Worm (Caenorhabditis elegans) whole organism, L4 larva: Measurements from ENCODE around the gene ceh-54.

Experiments used
- F10B5.3 ChIP-seq: sonication (generic microtip); optimal IDR thresholded peaks from 2 replicates; lab custom pipeline; 2016; ENCODE audit warnings: mild to moderate bottlenecking, missing genetic modification characterization, missing compliant biosample characterization
- F26F4.8 ChIP-seq: fragments of 200-800 bp; sonication (Bioruptor generic); conservative IDR thresholded peaks from 2 replicates; pipeline ENCODE4 v1.3.6; 2022; ENCODE audit warnings: missing genetic modification characterization, missing compliant biosample characterization
- F37D6.2 ChIP-seq: sonication (generic microtip); optimal IDR thresholded peaks from 2 replicates; lab custom pipeline; 2016; ENCODE audit warnings: mild to moderate bottlenecking, missing genetic modification characterization, missing compliant biosample characterization
- F49E8.2 ChIP-seq: sonication (generic microtip); optimal IDR thresholded peaks from 2 replicates; lab custom pipeline; 2016; ENCODE audit warnings: missing compliant biosample characterization, mild to moderate bottlenecking, missing genetic modification characterization, borderline replicate concordance
- R02D3.7 ChIP-seq: fragments of 150-350 bp; sonication (generic microtip); optimal IDR thresholded peaks from 3 replicates; lab custom pipeline; 2014; ENCODE audit warnings: missing biosample characterization, missing genetic modification characterization
- T26A8.4 ChIP-seq: fragments of 200-800 bp; sonication (Bioruptor generic); IDR thresholded peaks from 2 replicates; pipeline ENCODE4 v1.3.6; 2022; ENCODE audit warnings: missing genetic modification characterization, missing compliant biosample characterization
- Y105C5A.15 ChIP-seq: fragments of 200-800 bp; sonication (Bioruptor generic); IDR thresholded peaks from 2 replicates; pipeline ENCODE4 v1.3.6; 2022; ENCODE audit warnings: missing genetic modification characterization, missing compliant biosample characterization
- Y48G9A.11 ChIP-seq: fragments of 200-800 bp; sonication (Bioruptor generic); IDR thresholded peaks from 2 replicates; pipeline ENCODE4 v1.3.6; 2022; ENCODE audit warnings: missing genetic modification reagents, missing genetic modification characterization, missing compliant biosample characterization
- ZK337.2 ChIP-seq: fragments of 200-800 bp; sonication (Bioruptor generic); IDR thresholded peaks from 2 replicates; pipeline ENCODE4 v1.3.6; 2022; ENCODE audit warnings: missing genetic modification reagents, missing genetic modification characterization, missing compliant biosample characterization
- aha-1 ChIP-seq: fragments of 150-350 bp; peaks from one replicate; lab custom pipeline; 2014; ENCODE audit warnings: missing biosample characterization, missing genetic modification characterization
- aly-2 ChIP-seq: sonication (generic microtip); optimal IDR thresholded peaks from 2 replicates; lab custom pipeline; 2018; ENCODE audit warnings: missing biosample characterization, missing genetic modification characterization
- arid-1 ChIP-seq: fragments of 200-800 bp; sonication (Bioruptor generic); conservative IDR thresholded peaks from 2 replicates; pipeline ENCODE4 v1.3.6; 2022; ENCODE audit warnings: missing genetic modification reagents, missing genetic modification characterization, missing compliant biosample characterization
- attf-4 ChIP-seq: sonication (generic microtip); optimal IDR thresholded peaks from 3 replicates; lab custom pipeline; 2017; ENCODE audit warnings: missing biosample characterization, missing genetic modification characterization
- ceh-44 ChIP-seq: fragments of 200-800 bp; sonication (Bioruptor generic); IDR thresholded peaks from 2 replicates; pipeline ENCODE4 v1.3.6; 2022; ENCODE audit warnings: missing genetic modification reagents, missing genetic modification characterization, missing compliant biosample characterization
- cey-2 ChIP-seq: sonication (generic microtip); optimal IDR thresholded peaks from 3 replicates; lab custom pipeline; 2017; ENCODE audit warnings: missing genetic modification characterization, mild to moderate bottlenecking, missing compliant biosample characterization, antibody characterized with exemption, borderline replicate concordance; ENCODE audit not compliant: insufficient read depth
- ctbp-1 ChIP-seq: fragments of 200-800 bp; sonication (Bioruptor generic); IDR thresholded peaks from 2 replicates; pipeline ENCODE4 v1.3.6; 2022; ENCODE audit warnings: missing genetic modification reagents, missing genetic modification characterization, missing compliant biosample characterization
- daf-12 ChIP-seq: fragments of 150-350 bp; optimal IDR thresholded peaks from 2 replicates; lab custom pipeline; 2014; ENCODE audit warnings: missing biosample characterization, missing genetic modification reagents, missing genetic modification characterization
- daf-8 ChIP-seq: fragments of 200-800 bp; sonication (Bioruptor generic); IDR thresholded peaks from 2 replicates; pipeline ENCODE4 v1.3.6; 2022; ENCODE audit warnings: missing genetic modification characterization, missing compliant biosample characterization
- dmd-6 ChIP-seq: fragments of 200-800 bp; sonication (Bioruptor generic); IDR thresholded peaks from 2 replicates; pipeline ENCODE4 v1.3.6; 2022; ENCODE audit warnings: missing genetic modification reagents, missing genetic modification characterization, missing compliant biosample characterization
- duxl-1 ChIP-seq: sonication (generic microtip); optimal IDR thresholded peaks from 2 replicates; lab custom pipeline; 2016; ENCODE audit warnings: mild to moderate bottlenecking, missing genetic modification characterization, moderate library complexity, missing compliant biosample characterization; ENCODE audit not compliant: poor library complexity
- gei-8 ChIP-seq: fragments of 200-800 bp; sonication (Bioruptor generic); optimal IDR thresholded peaks from 2 replicates; lab custom pipeline; 2018; ENCODE audit warnings: mild to moderate bottlenecking, missing genetic modification characterization, missing compliant biosample characterization
- hif-1 ChIP-seq, 2 experiments: sonication (generic microtip); optimal IDR thresholded peaks; 2 replicates each; lab custom pipeline; 2016 to 2017; ENCODE audit warnings: missing compliant biosample characterization in 2 of 2, missing genetic modification characterization in 2 of 2, missing genetic modification reagents in 2 of 2, missing genotype in 2 of 2, mild to moderate bottlenecking in 1 of 2
- lin-39 ChIP-seq: fragments of 150-350 bp; optimal IDR thresholded peaks from 2 replicates; lab custom pipeline; 2014; ENCODE audit warnings: missing biosample characterization, missing genetic modification reagents, missing genetic modification characterization
- lir-3 ChIP-seq: sonication (generic microtip); optimal IDR thresholded peaks from 2 replicates; lab custom pipeline; 2016; ENCODE audit warnings: mild to moderate bottlenecking, missing genetic modification characterization, missing compliant biosample characterization
- nhr-10 ChIP-seq: fragments of 150-350 bp; optimal IDR thresholded peaks from 2 replicates; lab custom pipeline; 2014; ENCODE audit warnings: missing biosample characterization, missing genetic modification characterization
- nhr-48 ChIP-seq: sonication (generic microtip); optimal IDR thresholded peaks from 2 replicates; lab custom pipeline; 2016; ENCODE audit warnings: mild to moderate bottlenecking, missing genetic modification characterization, missing compliant biosample characterization
- nhr-77 ChIP-seq: fragments of 150-350 bp; optimal IDR thresholded peaks from 2 replicates; lab custom pipeline; 2014; ENCODE audit warnings: missing biosample characterization, missing genetic modification characterization
- snpc-1.2 ChIP-seq: fragments of 200-800 bp; sonication (Bioruptor generic); IDR thresholded peaks from 2 replicates; pipeline ENCODE4 v1.3.6; 2022; ENCODE audit warnings: missing genetic modification reagents, missing genetic modification characterization, missing compliant biosample characterization
- spr-1 ChIP-seq: sonication (generic microtip); optimal IDR thresholded peaks from 2 replicates; lab custom pipeline; 2016; ENCODE audit warnings: mild to moderate bottlenecking, missing genetic modification characterization, missing compliant biosample characterization
- spr-3 ChIP-seq: fragments of 200-800 bp; sonication (Bioruptor generic); optimal IDR thresholded peaks from 2 replicates; lab custom pipeline; 2018; ENCODE audit warnings: mild to moderate bottlenecking, missing genetic modification characterization, missing compliant biosample characterization
- unc-130 ChIP-seq: sonication (generic microtip); optimal IDR thresholded peaks from 2 replicates; lab custom pipeline; 2016; ENCODE audit warnings: missing genetic modification reagents, missing genetic modification characterization, missing compliant biosample characterization
- unc-62 ChIP-seq, 3 experiments: fragments of 150-350 bp in 1 of 3; sonication (generic microtip); optimal IDR thresholded peaks in 2 of 3; peaks in 1 of 3; 1 replicate in 1 of 3; 2 replicates in 2 of 3; lab custom pipeline; 2014 to 2017; ENCODE audit warnings: missing biosample characterization in 3 of 3, missing genetic modification characterization in 3 of 3, missing genetic modification reagents in 3 of 3, missing genotype in 1 of 3
- vab-7 ChIP-seq: fragments of 200-800 bp; sonication (Bioruptor generic); IDR thresholded peaks from 2 replicates; pipeline ENCODE4 v1.3.6; 2022; ENCODE audit warnings: missing genetic modification reagents, missing genetic modification characterization, missing compliant biosample characterization
- zag-1 ChIP-seq: fragments of 150-350 bp; optimal IDR thresholded peaks from 2 replicates; lab custom pipeline; 2014; ENCODE audit warnings: missing biosample characterization, missing genetic modification characterization
- zfp-3 ChIP-seq: fragments of 200-800 bp; sonication (Bioruptor generic); conservative IDR thresholded peaks from 2 replicates; pipeline ENCODE4 v1.3.6; 2022; ENCODE audit warnings: missing genetic modification reagents, missing genetic modification characterization, missing compliant biosample characterization
- zip-11 ChIP-seq: fragments of 200-800 bp; sonication (Bioruptor generic); IDR thresholded peaks from 2 replicates; pipeline ENCODE4 v1.3.6; 2022; ENCODE audit warnings: missing genetic modification characterization, missing compliant biosample characterization

Gene ceh-54

ce11 chrX:6189955-6190354 is 4.1 kb downstream of the ceh-54 start, which contains the start of gene T13C5.9:
Gene T13C5.9, plus strand, starts transcription at chrX:6190255.
- TF ChIP-seq Y48G9A.11 (no peak), T26A8.4 (GFP tag; lab: Robert Waterston, UW) (no peak), snpc-1.2 (GFP tag; lab: Robert Waterston, UW) (no peak)
- TF ChIP-seq, all 104 proteins: peak for 0

ce11 chrX:6187848-6188247 is 6.2 kb downstream of the ceh-54 start, which contains the start of gene T13C5.10:
Gene T13C5.10, plus strand, starts transcription at chrX:6188148.
- TF ChIP-seq aly-2 (tag; lab: Kevin White, UChicago) (no peak), hif-1 (tag; optimal IDR thresholded peaks at IDR 0.05; lab: Kevin White, UChicago) (no peak), gei-8 (GFP tag; lab: Kevin White, UChicago) (no peak), vab-7 (GFP tag; lab: Robert Waterston, UW) (no peak), spr-1 (no peak), lin-39 (tag; lab: Kevin White, UChicago) (no peak)
- TF ChIP-seq, all 104 proteins: peak for 0

ce11 chrX:6184709-6185108 is 9.3 kb downstream of the ceh-54 start, which contains the start of gene T13C5.2:
Gene T13C5.2, plus strand, starts transcription at chrX:6185009.
- TF ChIP-seq duxl-1 (no peak), ceh-44 (GFP tag; lab: Robert Waterston, UW) (no peak), nhr-10 (no peak), spr-3 (GFP tag; lab: Kevin White, UChicago) (no peak), nhr-77 (tag; lab: Kevin White, UChicago) (no peak), daf-12 (tag; lab: Kevin White, UChicago) (no peak), unc-130 (GFP tag; lab: Kevin White, UChicago) (no peak)

ce11 chrX:6180293-6180692 is 13.7 kb downstream of the ceh-54 start, which contains the start of gene T13C5.7:
Gene T13C5.7, plus strand, starts transcription at chrX:6180593.
- TF ChIP-seq ctbp-1 (GFP tag; lab: Robert Waterston, UW), result no peak

- TF ChIP-seq unc-62 (GFP tag; optimal IDR thresholded peaks at IDR 0.05 in 1 of 2; lab: Kevin White, UChicago) (peak in 1 of 2 experiments; percentile 3), unc-62 (tag; optimal IDR thresholded peaks at IDR 0.05; lab: Kevin White, UChicago) (no peak), attf-4 (tag; lab: Kevin White, UChicago) (no peak), cey-2 (no peak)
- TF ChIP-seq, all 104 proteins: peak for 1
These were observed 15.1 kb downstream of the ceh-54 start for ce11 chrX:6178989-6179388.

ce11 chrX:6177944-6178566 is 16.0 kb downstream of the ceh-54 start, which contains the start of the genes T25B2.4 and T13C5.3:
Gene T25B2.4, plus strand, starts transcription at chrX:6178244.
Gene T13C5.3, plus strand, starts transcription at chrX:6178516.
- no peak for TF ChIP-seq F26F4.8 (GFP tag; lab: Robert Waterston, UW)
- TF ChIP-seq lir-3 (tag; lab: Kevin White, UChicago), result no peak
- no peak for TF ChIP-seq ceh-44 (GFP tag; lab: Robert Waterston, UW)
- TF ChIP-seq F37D6.2, result no peak
- TF ChIP-seq arid-1 (GFP tag; lab: Robert Waterston, UW), result no peak
- no peak for TF ChIP-seq aha-1 (tag; lab: Kevin White, UChicago)
- no peak for TF ChIP-seq unc-130 (GFP tag; lab: Kevin White, UChicago)
- TF ChIP-seq R02D3.7 (tag; lab: Kevin White, UChicago), result no peak
- no peak for TF ChIP-seq zip-11
- no peak for TF ChIP-seq F10B5.3 (tag; lab: Kevin White, UChicago)
- no peak for TF ChIP-seq zag-1
- no peak for TF ChIP-seq daf-8 (GFP tag; lab: Robert Waterston, UW)
- TF ChIP-seq zfp-3 (GFP tag; lab: Robert Waterston, UW), result no peak
- TF ChIP-seq F49E8.2 (tag; lab: Kevin White, UChicago), result no peak
- no peak for TF ChIP-seq dmd-6 (GFP tag; lab: Robert Waterston, UW)
- TF ChIP-seq ZK337.2 (GFP tag; lab: Robert Waterston, UW), result no peak
- no peak for TF ChIP-seq nhr-10
- no peak for TF ChIP-seq Y105C5A.15
- no peak for TF ChIP-seq nhr-48 (tag; lab: Kevin White, UChicago)
